Worm (Caenorhabditis elegans) whole organism, L3 larva: ENCODE measurements around the gene col-174.

Experiments
- fkh-2 ChIP-seq: fragments of 150-350 bp; optimal IDR thresholded peaks from 2 replicates; lab custom pipeline; 2014; ENCODE audit warnings: missing biosample characterization, missing genetic modification reagents, missing genetic modification characterization
- fos-1 ChIP-seq: fragments of 150-350 bp; optimal IDR thresholded peaks from 2 replicates; lab custom pipeline; 2014; ENCODE audit warnings: missing biosample characterization, missing genetic modification characterization
- nhr-23 ChIP-seq: fragments of 150-350 bp; optimal IDR thresholded peaks from 2 replicates; lab custom pipeline; 2014; ENCODE audit warnings: missing biosample characterization, missing genetic modification reagents, missing genetic modification characterization
- pqm-1 ChIP-seq: fragments of 150-350 bp; optimal IDR thresholded peaks from 2 replicates; lab custom pipeline; 2017; ENCODE audit warnings: missing biosample characterization, missing genetic modification characterization, inconsistent platforms
- unc-62 ChIP-seq: fragments of 150-350 bp; sonication (generic microtip); optimal IDR thresholded peaks from 4 replicates; lab custom pipeline; 2014; ENCODE audit warnings: missing biosample characterization, missing genetic modification reagents, missing genetic modification characterization

- TF ChIP-seq unc-62 (no peak), nhr-23 (tag; lab: Kevin White, UChicago) (peak; percentile 78), fkh-2 (tag; lab: Kevin White, UChicago) (no peak), pqm-1 (tag; lab: Kevin White, UChicago) (no peak), fos-1 (no peak)
Observed at ce11 chrX:7585610-7586259, 39.1 kb downstream of the col-174 start, which contains the start of gene adt-2.
